Fruit fly (Drosophila melanogaster) whole organism: ENCODE measurements around the gene ScpX.

ENCODE experiments used
- CG8478 ChIP-seq: fragments of >200 bp; optimal IDR thresholded peaks from 2 replicates; lab custom pipeline; 2018; ENCODE audit warnings: inconsistent platforms
- Dll ChIP-seq: fragments of >200 bp; optimal IDR thresholded peaks from 2 replicates; lab custom pipeline; 2017
- EcR ChIP-seq, 2 experiments: fragments of >200 bp; optimal IDR thresholded peaks; 2 replicates each; lab custom pipeline; 2017; ENCODE audit warnings: missing biosample characterization in 2 of 2, missing genetic modification characterization in 2 of 2, missing genetic modification reagents in 2 of 2
- pan ChIP-seq: fragments of >200 bp; optimal IDR thresholded peaks from 2 replicates; lab custom pipeline; 2017
- psq ChIP-seq: fragments of >200 bp; optimal IDR thresholded peaks from 2 replicates; lab custom pipeline; 2017
- usp ChIP-seq: fragments of >200 bp; optimal IDR thresholded peaks from 2 replicates; lab custom pipeline; 2017; ENCODE audit warnings: missing biosample characterization, missing genetic modification characterization, mixed read lengths

The ScpX gene

DNA sequence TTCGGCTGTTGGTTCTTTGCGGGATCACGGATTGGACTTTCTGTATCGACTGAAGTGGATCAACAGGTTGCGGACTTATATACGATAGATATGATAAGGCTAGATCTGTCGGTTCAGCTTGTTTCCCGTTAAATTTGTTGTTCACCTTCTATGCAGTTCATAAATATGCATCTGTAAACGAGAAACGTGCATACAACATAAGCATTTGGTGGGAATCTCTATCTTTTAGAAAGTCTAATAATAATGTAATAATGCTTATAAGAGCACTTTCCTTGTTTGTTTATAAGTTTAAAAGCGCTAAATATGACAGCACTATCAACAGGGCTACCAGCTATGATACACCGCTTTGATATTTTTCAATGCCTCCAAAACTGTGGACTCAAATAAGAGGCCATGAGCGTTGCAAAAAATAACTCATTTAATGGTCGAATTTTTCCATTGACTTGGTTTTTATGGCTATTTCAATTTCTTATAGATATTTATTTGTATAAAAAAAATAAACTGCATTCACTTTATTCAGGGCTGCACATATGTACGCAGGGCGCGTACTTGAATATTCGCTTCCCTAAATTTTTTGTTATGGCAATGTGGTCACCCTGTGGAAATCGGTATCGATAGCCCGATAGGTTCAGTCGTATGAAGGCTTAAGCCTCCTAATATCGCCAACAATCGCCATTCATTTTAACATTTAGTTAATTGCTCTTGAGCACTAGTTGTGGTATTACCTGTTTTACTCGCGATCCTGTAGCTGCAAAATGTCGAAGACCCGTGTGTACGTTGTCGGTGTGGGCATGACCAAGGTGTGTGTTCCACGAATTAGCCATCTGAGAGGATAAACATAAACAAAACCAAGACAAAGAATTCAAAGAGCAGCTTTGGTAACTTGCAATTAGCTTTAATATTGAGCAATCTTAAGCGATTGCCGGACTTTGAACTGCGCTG, at the start of gene ScpX, which contains the start of gene CG17597:
TSS of gene ScpX (plus strand) at position 643 of the 942 bp plus-strand sequence.
TSS of gene CG17597 (minus strand) at position 567 of the 942 bp plus-strand sequence.
- no peak for TF ChIP-seq EcR (GFP tag; optimal IDR thresholded peaks at IDR 0.05; lab: Kevin White, UChicago)
- no peak for TF ChIP-seq pan (lab: Kevin White, UChicago)
- no peak for TF ChIP-seq usp
- no peak for TF ChIP-seq Dll (lab: Kevin White, UChicago)
- TF ChIP-seq CG8478: no peak
- TF ChIP-seq psq: no peak

- TF ChIP-seq CG8478 (no peak), pan (lab: Kevin White, UChicago) (no peak)
These were observed 48.7 kb upstream of the ScpX start for dm6 chr2L:18782212-18782825.

dm6 chr2L:18782936-18783335, 48.1 kb upstream of the ScpX start:
- TF ChIP-seq CG8478: no peak
- TF ChIP-seq psq: no peak
- TF ChIP-seq usp: no peak
- TF ChIP-seq Dll (lab: Kevin White, UChicago): no peak
- no peak for TF ChIP-seq pan (lab: Kevin White, UChicago)

DNA sequence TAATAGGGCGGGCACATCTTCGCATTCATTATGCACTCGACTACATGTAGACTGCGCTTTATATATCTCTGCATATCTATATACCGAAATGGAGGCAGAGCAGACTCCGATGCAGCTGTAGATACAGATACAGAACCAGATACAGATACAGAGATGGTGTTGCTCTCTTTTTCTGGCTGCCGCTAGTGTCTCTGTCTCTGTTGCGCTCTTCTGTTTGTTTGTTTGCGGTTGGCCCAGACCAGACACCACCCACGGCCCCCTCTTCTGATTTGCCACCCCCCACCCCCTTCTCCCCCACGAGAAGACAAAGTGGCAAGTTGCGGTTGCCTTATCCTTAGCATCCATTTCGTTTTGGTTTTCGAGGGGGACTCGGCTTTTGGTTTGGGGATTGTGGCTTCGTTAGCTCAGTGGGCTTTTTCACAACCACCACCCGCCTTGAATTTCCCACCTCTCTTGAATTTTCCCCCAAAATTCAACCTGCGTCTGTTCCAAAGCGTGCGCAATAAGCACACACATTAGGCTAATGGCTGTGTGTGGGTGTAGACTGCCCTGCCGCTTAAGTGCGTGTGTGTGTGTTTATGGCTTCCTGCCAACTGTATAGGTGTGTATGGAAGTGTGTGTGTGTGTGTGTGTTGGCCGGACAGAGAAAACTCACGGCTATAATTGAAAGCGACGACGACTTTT, 47.5 kb upstream of the ScpX start:
- no peak for TF ChIP-seq psq
- TF ChIP-seq EcR (GFP tag; optimal IDR thresholded peaks at IDR 0.05; lab: Kevin White, UChicago): no peak
- no peak for TF ChIP-seq Dll (lab: Kevin White, UChicago)
- TF ChIP-seq pan (lab: Kevin White, UChicago): no peak

dm6 chr2L:18785026-18785600, 45.9 kb upstream of the ScpX start:
- TF ChIP-seq EcR (GFP tag; optimal IDR thresholded peaks at IDR 0.05; lab: Kevin White, UChicago) (no peak), CG8478 (no peak), usp (no peak)

dm6 chr2L:18787415-18787989, 43.5 kb upstream of the ScpX start:
- TF ChIP-seq psq (no peak), CG8478 (no peak), pan (lab: Kevin White, UChicago) (no peak), usp (no peak), Dll (lab: Kevin White, UChicago) (no peak), EcR (GFP tag; optimal IDR thresholded peaks at IDR 0.05; lab: Kevin White, UChicago) (no peak)

- no peak for TF ChIP-seq pan (lab: Kevin White, UChicago)
- no peak for TF ChIP-seq psq
- TF ChIP-seq CG8478: no peak
- TF ChIP-seq EcR (GFP tag; optimal IDR thresholded peaks at IDR 0.05; lab: Kevin White, UChicago): no peak
- no peak for TF ChIP-seq Dll (lab: Kevin White, UChicago)
- no peak for TF ChIP-seq usp
These were observed 42.1 kb upstream of the ScpX start for dm6 chr2L:18788953-18789352.

dm6 chr2L:18789773-18790385, 41.1 kb upstream of the ScpX start:
- TF ChIP-seq Dll (lab: Kevin White, UChicago) (no peak), EcR (GFP tag; optimal IDR thresholded peaks at IDR 0.05; lab: Kevin White, UChicago) (no peak), CG8478 (no peak), psq (no peak), usp (no peak)

- TF ChIP-seq usp (no peak), CG8478 (no peak), EcR (GFP tag; optimal IDR thresholded peaks at IDR 0.05; lab: Kevin White, UChicago) (no peak)
These were observed 38.2 kb upstream of the ScpX start, which contains the start of gene ham for dm6 chr2L:18792806-18793205. ham (minus strand) TSS chr2L:18792906.

dm6 chr2L:18793243-18793642, 37.8 kb upstream of the ScpX start:
- no peak for TF ChIP-seq EcR (GFP tag; optimal IDR thresholded peaks at IDR 0.05; lab: Kevin White, UChicago)
- no peak for TF ChIP-seq pan (lab: Kevin White, UChicago)

dm6 chr2L:18795917-18796402, 35.1 kb upstream of the ScpX start:
- TF ChIP-seq pan (lab: Kevin White, UChicago): no peak
- TF ChIP-seq EcR (GFP tag; optimal IDR thresholded peaks at IDR 0.05; lab: Kevin White, UChicago): no peak
- no peak for TF ChIP-seq psq
- peak; percentile 87 for TF ChIP-seq Dll (lab: Kevin White, UChicago)

DNA sequence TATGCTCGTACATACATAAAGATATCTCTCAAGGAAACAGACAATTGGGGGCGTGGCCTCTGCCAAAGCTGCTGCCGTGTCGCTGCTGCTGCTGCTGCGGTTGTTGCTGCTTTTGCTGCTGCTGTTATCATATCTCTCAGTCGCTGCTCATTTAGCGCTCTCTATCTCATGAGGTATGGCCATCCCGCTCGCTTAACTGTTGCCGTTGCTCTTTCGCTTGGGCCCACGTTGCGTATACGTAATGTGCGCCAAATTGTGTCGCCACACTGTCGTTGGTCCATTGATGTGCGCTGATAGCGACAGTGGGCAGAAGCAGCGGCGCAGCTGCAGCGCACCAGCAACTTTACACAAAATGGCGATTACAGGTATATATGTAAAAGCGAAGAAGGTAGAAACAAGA, 34.6 kb upstream of the ScpX start:
- TF ChIP-seq psq (no peak), usp (no peak), pan (lab: Kevin White, UChicago) (no peak), EcR (GFP tag; optimal IDR thresholded peaks at IDR 0.05; lab: Kevin White, UChicago) (no peak), Dll (lab: Kevin White, UChicago) (no peak), CG8478 (no peak)
